Worm (Caenorhabditis elegans) whole organism, L1 larva: ENCODE results near the gene C01G10.1.

Experiments used
- C16A3.4 ChIP-seq: fragments of 150-350 bp; optimal IDR thresholded peaks from 2 replicates; lab custom pipeline; 2014; ENCODE audit warnings: missing biosample characterization, missing genetic modification characterization
- Y116A8C.19 ChIP-seq: sonication (generic microtip); optimal IDR thresholded peaks from 2 replicates; lab custom pipeline; 2016; ENCODE audit warnings: missing compliant biosample characterization, missing genetic modification characterization, borderline replicate concordance
- aha-1 ChIP-seq: fragments of 150-350 bp; optimal IDR thresholded peaks from 2 replicates; lab custom pipeline; 2014; ENCODE audit warnings: missing biosample characterization, missing genetic modification characterization
- aly-2 ChIP-seq: fragments of 150-350 bp; optimal IDR thresholded peaks from 2 replicates; lab custom pipeline; 2014; ENCODE audit warnings: missing biosample characterization, missing genetic modification characterization
- blmp-1 ChIP-seq: fragments of 150-350 bp; optimal IDR thresholded peaks from 2 replicates; lab custom pipeline; 2014; ENCODE audit warnings: missing biosample characterization, missing genetic modification characterization
- ceh-63 ChIP-seq: fragments of 200-800 bp; sonication (Bioruptor generic); optimal IDR thresholded peaks from 2 replicates; lab custom pipeline; 2018; ENCODE audit warnings: mild to moderate bottlenecking, missing genetic modification characterization, missing compliant biosample characterization
- ceh-8 ChIP-seq: fragments of 200-800 bp; sonication (Bioruptor generic); optimal IDR thresholded peaks from 2 replicates; lab custom pipeline; 2018; ENCODE audit warnings: mild to moderate bottlenecking, missing genetic modification characterization, moderate library complexity, missing compliant biosample characterization
- ceh-82 ChIP-seq, 3 experiments: fragments of 150-350 bp in 1 of 3; sonication (generic microtip) in 2 of 3; optimal IDR thresholded peaks; 2 replicates each; lab custom pipeline; 2014 to 2017; ENCODE audit warnings: missing biosample characterization in 3 of 3, missing genetic modification characterization in 3 of 3
- ceh-90 ChIP-seq: sonication (generic microtip); optimal IDR thresholded peaks from 2 replicates; lab custom pipeline; 2016; ENCODE audit warnings: missing genetic modification characterization, missing compliant biosample characterization
- dpl-1 ChIP-seq, 3 experiments: fragments of 150-350 bp in 2 of 3; sonication (generic microtip) in 1 of 3; optimal IDR thresholded peaks; 2 replicates each; lab custom pipeline; 2014 to 2017; ENCODE audit warnings: missing biosample characterization in 3 of 3, missing genetic modification characterization in 3 of 3, missing genetic modification reagents in 3 of 3
- dsc-1 ChIP-seq: sonication (generic microtip); optimal IDR thresholded peaks from 2 replicates; lab custom pipeline; 2016; ENCODE audit warnings: mild to moderate bottlenecking, missing genetic modification characterization, missing compliant biosample characterization
- efl-1 ChIP-seq, 4 experiments: fragments of 150-350 bp; optimal IDR thresholded peaks in 3 of 4; peaks in 1 of 4; 1 replicate in 1 of 4; 2 replicates in 3 of 4; lab custom pipeline; 2014; ENCODE audit warnings: missing biosample characterization in 2 of 4, missing genetic modification characterization in 2 of 4, missing genetic modification reagents in 2 of 4
- egl-13 ChIP-seq: sonication (generic microtip); optimal IDR thresholded peaks from 2 replicates; lab custom pipeline; 2016; ENCODE audit warnings: missing genotype, missing genetic modification reagents, missing genetic modification characterization, missing compliant biosample characterization
- fkh-4 ChIP-seq: sonication (generic microtip); optimal IDR thresholded peaks from 2 replicates; lab custom pipeline; 2016; ENCODE audit warnings: missing compliant biosample characterization, missing genetic modification characterization, borderline replicate concordance
- grh-1 ChIP-seq: fragments of 200-800 bp; sonication (Bioruptor generic); IDR thresholded peaks from 2 replicates; pipeline ENCODE4 v1.3.6; 2022; ENCODE audit warnings: missing genetic modification reagents, missing genetic modification characterization, missing compliant biosample characterization
- hlh-17 ChIP-seq: fragments of 200-800 bp; sonication (Bioruptor generic); optimal IDR thresholded peaks from 2 replicates; lab custom pipeline; 2018; ENCODE audit warnings: missing genetic modification characterization, mild to moderate bottlenecking, missing compliant biosample characterization, moderate library complexity, borderline replicate concordance
- hlh-4 ChIP-seq: sonication (generic microtip); optimal IDR thresholded peaks from 2 replicates; lab custom pipeline; 2016; ENCODE audit warnings: mild to moderate bottlenecking, missing genetic modification characterization, missing compliant biosample characterization
- hpl-2 ChIP-seq: fragments of 150-350 bp; optimal IDR thresholded peaks from 2 replicates; lab custom pipeline; 2014; ENCODE audit warnings: missing biosample characterization, missing genetic modification reagents, missing genetic modification characterization
- irx-1 ChIP-seq: sonication (generic microtip); optimal IDR thresholded peaks from 2 replicates; lab custom pipeline; 2016; ENCODE audit warnings: missing genetic modification characterization, missing compliant biosample characterization
- isw-1 ChIP-seq: fragments of 200-800 bp; sonication (Bioruptor generic); IDR thresholded peaks from 2 replicates; pipeline ENCODE4 v1.3.6; 2022; ENCODE audit warnings: missing genetic modification characterization, missing compliant biosample characterization
- lin-13 ChIP-seq: fragments of 150-350 bp; optimal IDR thresholded peaks from 2 replicates; lab custom pipeline; 2014; ENCODE audit warnings: missing biosample characterization, missing genetic modification reagents, missing genetic modification characterization
- lin-14 ChIP-seq: fragments of 200-800 bp; sonication (Bioruptor generic); optimal IDR thresholded peaks from 2 replicates; lab custom pipeline; 2018; ENCODE audit warnings: mild to moderate bottlenecking, missing genetic modification characterization, moderate library complexity, missing compliant biosample characterization
- lin-35 ChIP-seq, 2 experiments: fragments of 150-350 bp; optimal IDR thresholded peaks; 2 replicates each; lab custom pipeline; 2014; ENCODE audit warnings: missing biosample characterization in 2 of 2, missing genetic modification characterization in 2 of 2, missing genetic modification reagents in 2 of 2
- lin-39 ChIP-seq: fragments of 150-350 bp; optimal IDR thresholded peaks from 2 replicates; lab custom pipeline; 2014; ENCODE audit warnings: missing biosample characterization, missing genetic modification reagents, missing genetic modification characterization
- lir-3 ChIP-seq: sonication (generic microtip); optimal IDR thresholded peaks from 2 replicates; lab custom pipeline; 2016; ENCODE audit warnings: mild to moderate bottlenecking, missing genetic modification characterization, moderate library complexity, missing compliant biosample characterization; ENCODE audit not compliant: poor library complexity
- mab-9 ChIP-seq: fragments of 200-800 bp; sonication (Bioruptor generic); IDR thresholded peaks from 2 replicates; pipeline ENCODE4 v1.3.6; 2022; ENCODE audit warnings: missing genetic modification reagents, missing genetic modification characterization, missing compliant biosample characterization
- mdl-1 ChIP-seq, 2 experiments: fragments of 150-350 bp; optimal IDR thresholded peaks; 2 replicates each; lab custom pipeline; 2014 to 2017; ENCODE audit warnings: missing biosample characterization in 2 of 2, missing genetic modification characterization in 2 of 2, inconsistent platforms in 1 of 2
- mef-2 ChIP-seq: fragments of 150-350 bp; optimal IDR thresholded peaks from 2 replicates; lab custom pipeline; 2014; ENCODE audit warnings: missing biosample characterization, missing genetic modification characterization
- mep-1 ChIP-seq: fragments of 150-350 bp; optimal IDR thresholded peaks from 2 replicates; lab custom pipeline; 2014; ENCODE audit warnings: missing biosample characterization, missing genetic modification characterization
- nhr-11 ChIP-seq: fragments of 150-350 bp; optimal IDR thresholded peaks from 2 replicates; lab custom pipeline; 2014; ENCODE audit warnings: missing biosample characterization, missing genetic modification characterization
- nhr-47 ChIP-seq: sonication (generic microtip); optimal IDR thresholded peaks from 2 replicates; lab custom pipeline; 2016; ENCODE audit warnings: mild to moderate bottlenecking, missing genetic modification characterization, moderate library complexity, missing compliant biosample characterization
- nhr-71 ChIP-seq: sonication (generic microtip); optimal IDR thresholded peaks from 2 replicates; lab custom pipeline; 2016; ENCODE audit warnings: mild to moderate bottlenecking, missing genetic modification characterization, moderate library complexity, missing compliant biosample characterization
- nhr-76 ChIP-seq: sonication (generic microtip); optimal IDR thresholded peaks from 2 replicates; lab custom pipeline; 2017; ENCODE audit warnings: missing biosample characterization, missing genetic modification characterization
- nhr-77 ChIP-seq: fragments of 150-350 bp; optimal IDR thresholded peaks from 2 replicates; lab custom pipeline; 2014; ENCODE audit warnings: missing biosample characterization, missing genetic modification characterization
- nhr-85 ChIP-seq: sonication (generic microtip); peaks from one replicate; lab custom pipeline; 2016; ENCODE audit warnings: missing genetic modification characterization, inconsistent platforms, missing compliant biosample characterization
- nhr-90 ChIP-seq: sonication (generic microtip); optimal IDR thresholded peaks from 2 replicates; lab custom pipeline; 2016; ENCODE audit warnings: mild to moderate bottlenecking, missing genetic modification characterization, missing compliant biosample characterization; ENCODE audit not compliant: poor library complexity
- pag-3 ChIP-seq: sonication (generic microtip); optimal IDR thresholded peaks from 2 replicates; lab custom pipeline; 2017; ENCODE audit warnings: missing genetic modification characterization, mild to moderate bottlenecking, missing compliant biosample characterization, antibody characterized with exemption, borderline replicate concordance; ENCODE audit not compliant: insufficient read depth
- pqm-1 ChIP-seq: sonication (generic microtip); optimal IDR thresholded peaks from 3 replicates; lab custom pipeline; 2017; ENCODE audit warnings: missing biosample characterization, missing genetic modification characterization
- snpc-4 ChIP-seq: fragments of 150-350 bp; optimal IDR thresholded peaks from 2 replicates; lab custom pipeline; 2014; ENCODE audit warnings: missing biosample characterization, missing genetic modification characterization
- sptf-1 ChIP-seq: fragments of 150-350 bp; optimal IDR thresholded peaks from 2 replicates; lab custom pipeline; 2014; ENCODE audit warnings: missing biosample characterization, missing genetic modification characterization
- tbx-2 ChIP-seq: sonication (generic microtip); optimal IDR thresholded peaks from 2 replicates; lab custom pipeline; 2016; ENCODE audit warnings: missing genetic modification characterization, missing compliant biosample characterization
- tlp-1 ChIP-seq: fragments of 150-350 bp; optimal IDR thresholded peaks from 2 replicates; lab custom pipeline; 2014; ENCODE audit warnings: missing biosample characterization, missing genetic modification characterization
- unc-62 ChIP-seq: fragments of 150-350 bp; optimal IDR thresholded peaks from 2 replicates; lab custom pipeline; 2014; ENCODE audit warnings: missing biosample characterization, missing genetic modification reagents, missing genetic modification characterization
- unc-98 ChIP-seq: fragments of 200-800 bp; sonication (Bioruptor generic); IDR thresholded peaks from 2 replicates; pipeline ENCODE4 v1.3.6; 2022; ENCODE audit warnings: missing genetic modification characterization, missing compliant biosample characterization
- ztf-4 ChIP-seq: fragments of 150-350 bp; optimal IDR thresholded peaks from 2 replicates; lab custom pipeline; 2014; ENCODE audit warnings: missing biosample characterization, missing genetic modification characterization

Gene C01G10.1

DNA sequence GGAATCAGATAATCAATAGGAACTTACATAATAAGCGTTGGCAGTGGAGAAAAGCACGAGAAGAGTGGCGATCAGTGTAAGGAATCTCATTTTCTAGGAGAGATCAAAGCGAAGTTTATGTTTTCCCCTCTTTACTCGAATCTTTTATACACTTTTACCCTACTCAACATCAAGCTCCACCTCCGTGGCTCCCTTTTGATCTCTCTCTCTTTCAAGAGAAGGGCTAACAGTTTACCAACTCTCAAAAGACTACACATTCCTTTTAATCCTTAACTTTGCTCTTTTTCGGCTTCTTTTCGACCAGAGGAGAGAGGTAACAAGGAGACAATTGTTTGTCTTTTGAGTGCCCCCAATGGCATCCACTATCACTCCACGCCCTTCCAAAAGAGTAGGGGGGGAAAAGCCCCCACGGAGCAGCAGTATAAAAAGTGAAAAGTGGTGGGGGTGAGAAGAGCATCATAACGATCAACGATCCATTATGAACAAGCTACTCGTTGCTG, 12.3 kb upstream of the C01G10.1 start, which contains the start of the genes C01G10.15 and C01G10.6:
TSS of gene C01G10.15 (minus strand) at position 101 of the 500 bp plus-strand sequence.
TSS of gene C01G10.6 (plus strand) at position 450 of the 500 bp plus-strand sequence.
- TF ChIP-seq hpl-2 (GFP tag; lab: Kevin White, UChicago) (no peak), hlh-17 (no peak), tbx-2 (tag; lab: Kevin White, UChicago) (peak; percentile 29), nhr-90 (tag; lab: Kevin White, UChicago) (no peak), nhr-11 (tag; lab: Kevin White, UChicago) (no peak), blmp-1 (tag; lab: Kevin White, UChicago) (no peak), hlh-4 (no peak), nhr-77 (tag; lab: Kevin White, UChicago) (peak; percentile 52), nhr-85 (tag; lab: Kevin White, UChicago) (no peak), tlp-1 (tag; lab: Kevin White, UChicago) (no peak), ceh-90 (tag; lab: Kevin White, UChicago) (no peak), lin-14 (GFP tag; lab: Kevin White, UChicago) (peak; percentile 39), mab-9 (no peak)
- TF ChIP-seq, all 84 proteins: peak for 3

DNA sequence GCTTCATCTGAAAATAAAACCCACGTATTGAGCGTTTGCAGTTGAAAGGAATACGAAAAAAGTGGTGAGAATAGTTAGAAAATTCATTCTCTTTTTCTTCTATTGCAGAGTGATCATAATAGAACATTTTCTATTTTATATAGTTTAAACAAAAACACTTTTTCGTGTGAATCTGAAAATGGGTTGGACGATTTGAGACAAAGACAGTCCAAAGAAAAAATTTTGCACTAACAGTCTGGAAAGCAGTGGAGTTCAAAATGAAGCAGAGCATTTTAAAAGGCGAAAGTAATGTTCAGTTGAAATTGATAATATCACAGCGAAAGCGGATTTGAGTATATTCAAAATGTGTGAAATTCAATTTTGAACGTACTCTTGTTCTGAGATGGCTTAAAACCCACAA, 10.9 kb upstream of the C01G10.1 start, which contains the start of gene C01G10.18:
TSS of gene C01G10.18 (minus strand) at position 101 of the 400 bp plus-strand sequence.
- no peak for TF ChIP-seq pag-3 (tag; lab: Kevin White, UChicago)
- TF ChIP-seq mef-2 (tag; lab: Kevin White, UChicago): no peak
- no peak for TF ChIP-seq hpl-2 (GFP tag; lab: Kevin White, UChicago)
- no peak for TF ChIP-seq grh-1 (GFP tag; lab: Robert Waterston, UW)
- TF ChIP-seq sptf-1 (tag; lab: Kevin White, UChicago): no peak
- TF ChIP-seq nhr-71 (tag; lab: Kevin White, UChicago): no peak
- no peak for TF ChIP-seq unc-62
- TF ChIP-seq dsc-1 (tag; lab: Kevin White, UChicago): no peak
- no peak for TF ChIP-seq lin-39 (tag; lab: Kevin White, UChicago)
- TF ChIP-seq mdl-1 (tag; optimal IDR thresholded peaks at IDR 0.05; lab: Kevin White, UChicago): no peak
- no peak for TF ChIP-seq ceh-82 (tag; optimal IDR thresholded peaks at IDR 0.05; lab: Kevin White, UChicago)
- TF ChIP-seq hlh-17: no peak
- TF ChIP-seq lin-13 (GFP tag; lab: Kevin White, UChicago): no peak
- no peak for TF ChIP-seq aly-2 (tag; lab: Kevin White, UChicago)
- no peak for TF ChIP-seq mep-1 (tag; lab: Kevin White, UChicago)
- no peak for TF ChIP-seq fkh-4

DNA sequence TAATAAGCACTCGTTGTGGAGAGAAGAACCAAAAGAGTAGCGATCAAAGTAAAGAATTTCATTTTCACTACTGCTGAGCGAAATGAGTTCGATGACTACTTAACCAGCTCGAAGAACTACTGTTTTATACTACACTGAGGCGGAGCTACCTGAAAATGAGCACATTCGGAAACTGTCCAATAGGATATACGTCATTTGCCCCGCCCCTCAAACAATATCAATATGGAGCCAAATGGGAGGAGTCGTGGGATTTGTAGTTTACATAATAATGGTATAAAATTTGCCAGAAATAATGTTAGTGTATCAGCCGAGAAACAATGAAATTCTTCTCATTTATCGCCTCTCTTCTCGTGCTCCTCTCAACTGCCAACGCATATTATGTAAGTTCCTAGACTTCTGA, 10.1 kb upstream of the C01G10.1 start, which contains the start of the genes C01G10.5 and C01G10.4:
TSS of gene C01G10.5 (minus strand) at position 101 of the 400 bp plus-strand sequence.
TSS of gene C01G10.4 (plus strand) at position 303 of the 400 bp plus-strand sequence.
- TF ChIP-seq nhr-47 (tag; lab: Kevin White, UChicago) (no peak), nhr-90 (tag; lab: Kevin White, UChicago) (no peak), efl-1 (optimal IDR thresholded peaks at IDR 0.05; lab: Kevin White, UChicago) (no peak), efl-1 (GFP tag; optimal IDR thresholded peaks at IDR 0.05 in 1 of 2; lab: Kevin White, UChicago) (peak in 1 of 2 experiments; percentile 13), Y116A8C.19 (tag; lab: Kevin White, UChicago) (no peak)

DNA sequence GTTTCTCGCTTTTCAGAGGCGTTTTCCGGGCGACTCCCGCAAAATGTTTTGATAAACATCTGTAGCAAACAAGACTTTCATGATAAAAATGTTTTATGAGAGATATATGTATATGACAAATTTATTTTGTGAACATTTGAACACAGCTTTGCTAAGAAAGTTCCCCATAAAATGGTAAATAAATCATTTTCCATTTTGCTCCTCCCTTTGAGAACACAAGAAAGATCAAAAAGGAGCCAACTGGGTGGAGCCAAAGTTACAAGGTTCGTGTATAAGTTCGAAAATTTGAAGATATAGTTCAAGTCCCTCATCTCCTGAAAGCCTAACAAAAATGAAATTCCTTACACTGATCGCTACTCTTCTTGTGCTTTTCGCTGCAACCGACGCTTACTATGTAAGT, 9.1 kb upstream of the C01G10.1 start, which contains the start of gene C01G10.17:
TSS of gene C01G10.17 (plus strand) at position 301 of the 400 bp plus-strand sequence.
- no peak for TF ChIP-seq lin-35 (GFP tag; optimal IDR thresholded peaks at IDR 0.05; lab: Kevin White, UChicago)
- no peak for TF ChIP-seq efl-1 (optimal IDR thresholded peaks at IDR 0.05; lab: Kevin White, UChicago)
- TF ChIP-seq efl-1 (GFP tag; optimal IDR thresholded peaks at IDR 0.05 in 1 of 2; lab: Kevin White, UChicago): no peak
- no peak for TF ChIP-seq irx-1 (tag; lab: Kevin White, UChicago)
- no peak for TF ChIP-seq aha-1 (tag; lab: Kevin White, UChicago)
- TF ChIP-seq nhr-71 (tag; lab: Kevin White, UChicago): no peak
- TF ChIP-seq lir-3: no peak
- no peak for TF ChIP-seq egl-13 (tag; lab: Kevin White, UChicago)
- TF ChIP-seq ztf-4: no peak
- TF ChIP-seq C16A3.4 (tag; lab: Kevin White, UChicago): no peak
- no peak for TF ChIP-seq mep-1 (tag; lab: Kevin White, UChicago)
- TF ChIP-seq mef-2 (tag; lab: Kevin White, UChicago): no peak
- no peak for TF ChIP-seq dpl-1 (GFP tag; optimal IDR thresholded peaks at IDR 0.05; lab: Kevin White, UChicago)
- no peak for TF ChIP-seq ceh-8 (GFP tag; lab: Kevin White, UChicago)
- no peak for TF ChIP-seq unc-98 (GFP tag; lab: Robert Waterston, UW)
- TF ChIP-seq snpc-4 (tag; lab: Kevin White, UChicago): no peak
- TF ChIP-seq isw-1 (GFP tag; lab: Robert Waterston, UW): no peak
- no peak for TF ChIP-seq ceh-63 (GFP tag; lab: Kevin White, UChicago)
- TF ChIP-seq nhr-76: no peak
- TF ChIP-seq pqm-1 (tag; lab: Kevin White, UChicago): no peak
